Fruit fly (Drosophila melanogaster) whole organism: ENCODE data around the gene SC35.

ENCODE experiments used
- CG8478 ChIP-seq: fragments of >200 bp; optimal IDR thresholded peaks from 2 replicates; lab custom pipeline; 2018; ENCODE audit warnings: inconsistent platforms
- Dll ChIP-seq: fragments of >200 bp; optimal IDR thresholded peaks from 2 replicates; lab custom pipeline; 2017
- EcR ChIP-seq, 2 experiments: fragments of >200 bp; optimal IDR thresholded peaks; 2 replicates each; lab custom pipeline; 2017; ENCODE audit warnings: missing biosample characterization in 2 of 2, missing genetic modification characterization in 2 of 2, missing genetic modification reagents in 2 of 2
- pan ChIP-seq: fragments of >200 bp; optimal IDR thresholded peaks from 2 replicates; lab custom pipeline; 2017
- psq ChIP-seq: fragments of >200 bp; optimal IDR thresholded peaks from 2 replicates; lab custom pipeline; 2017
- usp ChIP-seq: fragments of >200 bp; optimal IDR thresholded peaks from 2 replicates; lab custom pipeline; 2017; ENCODE audit warnings: missing biosample characterization, missing genetic modification characterization, mixed read lengths

The SC35 gene

dm6 chr2L:12457715-12458114 lies 23.2 kb upstream of the SC35 start:
- TF ChIP-seq pan (lab: Kevin White, UChicago) = no peak
- TF ChIP-seq Dll (lab: Kevin White, UChicago) = no peak
- TF ChIP-seq usp (GFP tag; lab: Kevin White, UChicago) = no peak
- no peak for TF ChIP-seq CG8478 (lab: Kevin White, UChicago)
- TF ChIP-seq EcR (GFP tag; optimal IDR thresholded peaks at IDR 0.05; lab: Kevin White, UChicago) = no peak

DNA sequence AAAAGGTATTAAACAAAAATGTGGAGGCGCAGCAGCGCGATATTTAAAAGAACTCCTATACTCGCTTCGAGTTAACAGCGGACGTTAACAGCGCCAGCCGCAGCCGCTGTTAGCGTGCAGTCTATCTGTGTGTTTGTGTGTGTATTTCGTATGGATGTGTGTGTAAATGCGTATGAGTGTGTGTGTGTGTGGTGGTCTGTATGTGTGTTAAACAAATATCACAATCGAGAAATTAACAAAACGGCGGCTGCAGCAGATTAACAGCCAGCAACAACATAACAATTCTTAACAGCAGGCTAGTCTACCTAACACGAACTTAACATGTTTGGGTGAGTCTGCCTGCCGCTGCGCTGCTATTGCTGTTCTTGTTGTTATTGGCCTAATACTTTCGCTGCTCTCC lies 22.7 kb upstream of the SC35 start:
- TF ChIP-seq pan (lab: Kevin White, UChicago) (no peak), CG8478 (lab: Kevin White, UChicago) (no peak), psq (lab: Kevin White, UChicago) (no peak), Dll (lab: Kevin White, UChicago) (no peak), EcR (GFP tag; optimal IDR thresholded peaks at IDR 0.05; lab: Kevin White, UChicago) (no peak), usp (GFP tag; lab: Kevin White, UChicago) (no peak)

DNA sequence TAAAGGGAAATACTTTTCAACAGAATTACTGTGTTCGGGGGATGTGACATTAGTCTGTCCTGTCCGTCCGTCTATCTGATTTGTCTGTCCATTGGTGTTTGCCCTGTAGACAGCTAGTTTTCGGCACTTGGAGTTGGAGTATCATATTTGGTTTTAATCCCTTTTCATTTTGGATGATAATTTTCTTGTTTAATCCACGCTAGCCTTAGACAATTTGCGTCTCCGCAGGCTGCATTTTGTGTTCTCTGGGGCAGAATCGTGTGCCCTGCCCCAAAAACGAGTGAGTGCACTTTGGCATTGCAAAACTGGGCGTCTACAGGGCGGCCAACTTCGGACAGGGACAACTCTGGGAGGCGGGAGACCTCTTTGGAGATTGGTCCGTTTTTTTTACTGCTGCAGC lies 21.3 kb upstream of the SC35 start:
- TF ChIP-seq EcR (GFP tag; optimal IDR thresholded peaks at IDR 0.05; lab: Kevin White, UChicago) (no peak), usp (GFP tag; lab: Kevin White, UChicago) (no peak), pan (lab: Kevin White, UChicago) (no peak), CG8478 (lab: Kevin White, UChicago) (no peak), psq (lab: Kevin White, UChicago) (no peak), Dll (lab: Kevin White, UChicago) (no peak)

DNA sequence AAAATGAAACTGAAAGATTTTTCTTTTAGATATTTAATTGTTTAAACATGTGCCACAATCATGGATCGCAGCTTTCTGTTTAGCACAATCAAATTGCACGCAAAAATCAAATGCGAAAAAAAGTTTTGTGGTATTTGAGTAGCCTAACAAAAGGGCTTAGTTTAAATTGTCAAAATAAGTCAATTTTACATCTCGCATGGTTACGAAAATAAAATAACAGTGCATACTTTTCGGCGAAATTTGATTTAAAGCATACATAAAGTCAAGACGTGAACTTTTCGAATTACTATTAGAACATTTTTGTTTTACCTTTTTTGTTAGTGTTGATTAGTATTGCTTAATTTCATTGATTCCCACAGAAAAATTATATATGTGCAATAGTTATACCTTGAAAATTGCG lies 20.6 kb upstream of the SC35 start:
- TF ChIP-seq pan (lab: Kevin White, UChicago) (no peak), EcR (GFP tag; optimal IDR thresholded peaks at IDR 0.05; lab: Kevin White, UChicago) (no peak), CG8478 (lab: Kevin White, UChicago) (no peak), usp (GFP tag; lab: Kevin White, UChicago) (no peak), psq (lab: Kevin White, UChicago) (no peak), Dll (lab: Kevin White, UChicago) (no peak)

dm6 chr2L:12453192-12453800 lies 18.8 kb upstream of the SC35 start, which contains the start of gene CG5418:
Gene CG5418 (minus strand): TSS chr2L:12453242.
- no peak for TF ChIP-seq CG8478 (lab: Kevin White, UChicago)
- no peak for TF ChIP-seq EcR (GFP tag; optimal IDR thresholded peaks at IDR 0.05; lab: Kevin White, UChicago)
- no peak for TF ChIP-seq Dll (lab: Kevin White, UChicago)
- no peak for TF ChIP-seq usp (GFP tag; lab: Kevin White, UChicago)
- TF ChIP-seq psq (lab: Kevin White, UChicago) = no peak

dm6 chr2L:12448082-12448621 lies 13.7 kb upstream of the SC35 start, which contains the start of the genes CG5421 and Oatp33Eb:
Gene CG5421 (minus strand): TSS chr2L:12448132.
Gene Oatp33Eb (plus strand): TSS chr2L:12448484.
- no peak for TF ChIP-seq psq (lab: Kevin White, UChicago)
- no peak for TF ChIP-seq pan (lab: Kevin White, UChicago)
- TF ChIP-seq Dll (lab: Kevin White, UChicago) = no peak
- TF ChIP-seq CG8478 (lab: Kevin White, UChicago) = no peak
- TF ChIP-seq EcR (GFP tag; optimal IDR thresholded peaks at IDR 0.05; lab: Kevin White, UChicago) = no peak
- TF ChIP-seq usp (GFP tag; lab: Kevin White, UChicago) = no peak

DNA sequence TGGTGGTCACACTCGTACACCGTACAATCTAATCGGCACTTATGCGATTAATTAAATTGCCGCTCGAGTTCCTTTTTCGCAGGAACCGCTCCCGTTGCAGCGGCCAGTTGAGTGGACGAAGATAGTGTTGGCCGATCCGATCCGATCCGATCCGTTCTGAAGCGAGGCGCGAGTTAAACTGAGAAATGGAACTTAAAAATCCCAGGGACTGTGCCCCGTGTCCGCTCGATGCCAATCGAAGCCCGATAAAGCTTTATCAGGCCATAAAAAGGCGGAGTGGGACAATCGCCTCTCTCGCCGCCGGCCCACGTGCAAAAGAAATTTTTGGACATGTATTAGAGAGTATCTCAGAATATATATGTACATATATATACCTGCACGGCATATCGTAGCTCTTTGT lies 11.3 kb upstream of the SC35 start, which contains the start of gene Oatp33Ea:
Oatp33Ea (minus strand) TSS at position 182 of the 400 bp plus-strand sequence.
- TF ChIP-seq usp (GFP tag; lab: Kevin White, UChicago) = no peak
- TF ChIP-seq Dll (lab: Kevin White, UChicago) = no peak
- TF ChIP-seq pan (lab: Kevin White, UChicago) = no peak
- TF ChIP-seq CG8478 (lab: Kevin White, UChicago) = no peak
- no peak for TF ChIP-seq psq (lab: Kevin White, UChicago)
- TF ChIP-seq EcR (GFP tag; optimal IDR thresholded peaks at IDR 0.05; lab: Kevin White, UChicago) = no peak

dm6 chr2L:12435976-12436771 lies 1.7 kb upstream of the SC35 start:
- TF ChIP-seq psq (lab: Kevin White, UChicago) = no peak
- no peak for TF ChIP-seq usp (GFP tag; lab: Kevin White, UChicago)
- TF ChIP-seq EcR (GFP tag; optimal IDR thresholded peaks at IDR 0.05; lab: Kevin White, UChicago) = no peak

- TF ChIP-seq psq (lab: Kevin White, UChicago) (no peak), CG8478 (lab: Kevin White, UChicago) (no peak)
Measured at dm6 chr2L:12435428-12435827, 963 bp upstream of the SC35 start.

DNA sequence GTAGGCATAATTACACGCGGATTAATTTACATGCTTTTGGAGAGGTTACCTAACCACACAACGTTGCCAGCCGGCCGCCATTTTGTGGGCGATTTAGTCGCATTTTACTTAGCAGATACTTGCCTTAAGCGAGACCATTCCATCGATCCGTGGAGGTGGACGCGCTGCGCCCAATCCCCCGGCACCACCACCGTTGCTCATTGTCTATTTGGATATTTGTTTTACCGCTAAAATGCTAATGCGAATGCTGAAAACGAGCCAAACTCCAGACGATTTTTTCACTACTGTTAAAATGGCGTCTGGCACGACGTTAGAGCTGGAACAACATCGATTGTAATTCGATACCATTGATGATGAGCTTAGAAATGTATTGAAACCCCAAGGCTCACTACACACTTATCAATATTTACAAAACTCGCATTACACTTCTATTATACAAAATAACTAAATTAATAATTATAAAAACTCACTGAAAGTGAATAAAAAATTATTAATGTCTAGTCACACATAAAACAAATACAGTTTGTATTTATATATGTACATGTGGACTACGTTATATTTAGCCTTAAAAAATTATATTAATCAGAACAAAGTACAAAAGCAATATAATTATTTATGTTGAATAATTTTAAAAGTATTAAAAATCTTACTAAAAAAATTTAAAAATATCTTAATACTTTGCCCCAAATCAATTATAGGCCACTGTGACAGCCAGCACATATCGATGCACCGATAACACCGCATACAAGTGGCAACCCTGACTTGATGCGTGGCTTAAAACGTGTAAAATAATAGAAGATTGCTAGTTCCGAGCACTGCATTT lies 542 bp downstream of the SC35 start, which contains the start of gene eRF3:
eRF3 (plus strand) TSS at position 741 of the 823 bp plus-strand sequence.
- TF ChIP-seq pan (lab: Kevin White, UChicago) = no peak
- no peak for TF ChIP-seq EcR (GFP tag; optimal IDR thresholded peaks at IDR 0.05; lab: Kevin White, UChicago)
- TF ChIP-seq usp (GFP tag; lab: Kevin White, UChicago) = no peak
- no peak for TF ChIP-seq CG8478 (lab: Kevin White, UChicago)
- no peak for TF ChIP-seq Dll (lab: Kevin White, UChicago)
- TF ChIP-seq psq (lab: Kevin White, UChicago) = no peak
